Worm (Caenorhabditis elegans): Measurements from ENCODE around the gene Y69A2AR.1.

The Y69A2AR.1 gene

DNA sequence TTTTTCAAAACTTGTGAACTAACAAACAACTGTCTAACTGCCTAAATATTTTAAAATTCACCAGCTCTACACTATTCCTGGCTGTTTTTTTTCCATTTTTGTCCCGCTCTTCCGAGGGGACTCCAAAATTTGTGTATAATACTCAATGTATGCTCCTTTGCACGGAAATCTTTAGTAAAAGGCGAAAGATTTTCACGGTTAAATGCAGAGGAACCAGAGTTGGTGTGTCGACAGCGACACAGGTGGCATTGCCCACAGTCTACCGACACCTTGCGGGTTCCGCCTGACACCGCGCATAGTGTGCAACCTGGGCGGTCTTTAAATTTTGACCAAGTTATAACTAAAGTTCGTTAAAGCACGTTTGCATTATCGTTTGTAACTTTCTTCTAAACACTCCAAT, 11.9 kb upstream of the Y69A2AR.1 start (continued):
- TF ChIP-seq aptf-2 (GFP tag; conservative IDR thresholded peaks at IDR 0.05) (no peak), snpc-4 (GFP tag; optimal IDR thresholded peaks at IDR 0.05) (peak; percentile 90), snpc-4 (tag; optimal IDR thresholded peaks at IDR 0.05) (peak; percentile 82 to 96 (median 94)), repo-1 (tag; optimal IDR thresholded peaks at IDR 0.05) (no peak), mel-28 (tag; optimal IDR thresholded peaks at IDR 0.05; ENCODE audit: borderline replicate concordance) (no peak), F39B2.1 (GFP tag; IDR thresholded peaks at IDR 0.05) (no peak), dpl-1 (GFP tag; optimal IDR thresholded peaks at IDR 0.05) (no peak), sdz-38 (tag; optimal IDR thresholded peaks at IDR 0.05) (no peak), attf-3 (GFP tag; conservative IDR thresholded peaks at IDR 0.05) (peak; percentile 72), F23B12.7 (tag; optimal IDR thresholded peaks at IDR 0.05; ENCODE audit: insufficient read depth) (no peak)

DNA sequence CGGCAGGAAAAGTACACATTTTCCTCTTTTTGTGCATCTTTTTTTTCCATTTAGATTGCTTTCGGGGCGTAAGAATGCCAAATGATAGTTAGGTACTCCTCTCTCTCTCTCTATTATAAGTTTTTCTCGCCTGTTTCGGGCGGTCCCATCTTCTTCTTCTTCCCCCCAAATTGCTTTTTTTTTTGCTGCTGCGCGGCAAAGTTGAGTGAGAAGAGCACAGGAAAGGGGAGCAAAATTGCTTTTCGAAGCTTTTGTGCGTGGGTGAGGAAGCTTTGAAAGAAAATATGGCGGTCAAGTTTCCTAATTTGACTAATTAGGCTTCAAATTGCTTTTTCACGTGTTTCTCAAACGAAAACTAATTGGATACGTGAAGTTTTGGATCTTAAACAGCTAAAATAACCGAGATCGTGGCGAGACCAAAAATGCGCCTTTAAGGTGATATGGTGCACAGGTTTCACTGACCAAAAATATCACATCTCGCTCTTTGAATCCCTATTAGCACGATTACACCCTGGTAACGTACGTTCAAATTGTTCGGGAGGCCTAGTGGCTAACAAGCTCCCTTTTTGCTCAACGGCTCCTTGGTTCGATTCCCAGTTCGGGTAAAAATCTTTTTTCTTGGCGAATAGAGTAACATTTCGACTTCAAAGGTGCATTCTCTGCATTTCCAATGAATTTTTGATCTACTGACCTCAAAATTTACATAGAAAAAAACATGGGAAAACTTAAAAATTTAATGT, 10.3 kb upstream of the Y69A2AR.1 start:
- TF ChIP-seq lin-26 (GFP tag; IDR thresholded peaks at IDR 0.05) (peak; percentile 41; the same call in 1 of the 2 replicates), B0035.1 (tag; optimal IDR thresholded peaks at IDR 0.05) (no peak), attf-3 (GFP tag; conservative IDR thresholded peaks at IDR 0.05) (no peak), F49E8.2 (tag; optimal IDR thresholded peaks at IDR 0.05; ENCODE audit: insufficient read depth) (peak; percentile 0), ekl-4 (GFP tag; IDR thresholded peaks at IDR 0.05) (no peak), hmg-1.2 (GFP tag; IDR thresholded peaks at IDR 0.05) (0 out of 2 replicates have a peak, but pooled peaks have one; percentile 28), tbx-9 (tag; optimal IDR thresholded peaks at IDR 0.05; ENCODE audit: borderline replicate concordance) (no peak), hmg-20 (GFP tag; IDR thresholded peaks at IDR 0.05) (no peak), him-1 (tag; optimal IDR thresholded peaks at IDR 0.05) (no peak), B0261.1 (tag; optimal IDR thresholded peaks at IDR 0.05) (peak; percentile 57), sdz-38 (tag; optimal IDR thresholded peaks at IDR 0.05) (no peak), tbp1 (GFP tag; optimal IDR thresholded peaks at IDR 0.05) (peak; percentile 88), rpc-1 (optimal IDR thresholded peaks at IDR 0.05) (peak; percentile 62), rpc-1 (tag; optimal IDR thresholded peaks at IDR 0.05) (peak; percentile 65), rec-8 (tag; optimal IDR thresholded peaks at IDR 0.05) (no peak), madf-6 (GFP tag; IDR thresholded peaks at IDR 0.05) (peak; percentile 36; the same call in 1 of the 2 replicates), ztf-26 (tag; optimal IDR thresholded peaks at IDR 0.05) (no peak), ztf-28 (GFP tag; IDR thresholded peaks at IDR 0.05) (no peak), xnd-1 (tag; optimal IDR thresholded peaks at IDR 0.05) (no peak)

DNA sequence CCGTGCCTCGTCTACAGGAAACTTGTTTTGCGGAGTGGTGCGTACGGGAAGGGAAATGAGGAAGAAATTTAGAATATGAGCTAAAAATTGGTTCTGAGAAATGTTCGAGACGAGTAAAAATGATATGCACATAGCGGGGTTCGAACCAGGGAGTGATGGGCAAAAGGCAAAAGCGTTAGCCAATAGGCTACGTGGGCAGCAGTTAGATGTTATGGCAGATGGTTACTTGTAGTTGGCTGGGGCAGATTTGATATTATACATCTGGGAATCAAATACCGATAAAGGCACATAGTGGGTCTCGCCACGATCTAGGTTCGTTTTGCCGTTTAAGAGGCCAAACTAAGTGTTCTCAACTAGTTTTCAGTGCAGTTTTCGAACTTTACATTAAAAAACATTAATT, 9.5 kb upstream of the Y69A2AR.1 start:
- TF ChIP-seq xnd-1 (tag; optimal IDR thresholded peaks at IDR 0.05) (no peak), B0035.1 (tag; optimal IDR thresholded peaks at IDR 0.05) (no peak), ztf-18 (tag; optimal IDR thresholded peaks at IDR 0.05) (peak; percentile 64), ZK185.1 (tag; optimal IDR thresholded peaks at IDR 0.05; ENCODE audit: poor library complexity, severe bottlenecking) (no peak), hlh-26 (GFP tag; conservative IDR thresholded peaks at IDR 0.05) (no peak), ztf-25 (GFP tag; IDR thresholded peaks at IDR 0.05) (peak; percentile 92), snpc-1.3 (tag; optimal IDR thresholded peaks at IDR 0.05; ENCODE audit: insufficient read depth) (peak; percentile 65), ztf-3 (GFP tag; optimal IDR thresholded peaks at IDR 0.05) (no peak), mes-4 (tag; optimal IDR thresholded peaks at IDR 0.05) (peak; percentile 16), rpc-1 (optimal IDR thresholded peaks at IDR 0.05) (peak; percentile 76), rpc-1 (tag; optimal IDR thresholded peaks at IDR 0.05) (peak; percentile 86), ztf-26 (tag; optimal IDR thresholded peaks at IDR 0.05) (no peak), F33H1.4 (GFP tag; IDR thresholded peaks at IDR 0.05) (peak; percentile 36; the same call in 1 of the 2 replicates), let-607 (tag; optimal IDR thresholded peaks at IDR 0.05) (peak in 1 of 2 experiments; percentile 32), nhr-120 (GFP tag; IDR thresholded peaks at IDR 0.05) (no peak), ccch-3 (GFP tag; optimal IDR thresholded peaks at IDR 0.05) (no peak), let-526 (GFP tag; IDR thresholded peaks at IDR 0.05) (no peak), aptf-3 (GFP tag; IDR thresholded peaks at IDR 0.05) (0 out of 2 replicates have a peak, but pooled peaks have one; percentile 37), pha-4 (tag; optimal IDR thresholded peaks at IDR 0.05) (no peak), mel-28 (tag; optimal IDR thresholded peaks at IDR 0.05; ENCODE audit: borderline replicate concordance) (no peak), efl-1 (GFP tag; optimal IDR thresholded peaks at IDR 0.05) (no peak), snpc-4 (GFP tag; optimal IDR thresholded peaks at IDR 0.05) (peak; percentile 23), snpc-4 (tag; optimal IDR thresholded peaks at IDR 0.05) (peak in 3 of 4 experiments; percentile 11 to 37 (median 15)), ekl-4 (GFP tag; IDR thresholded peaks at IDR 0.05) (no peak), tbx-9 (tag; optimal IDR thresholded peaks at IDR 0.05; ENCODE audit: borderline replicate concordance) (no peak), fkh-3 (tag; optimal IDR thresholded peaks at IDR 0.05) (peak; percentile 9)

All from whole organism, young adult.